Worm (Caenorhabditis elegans): ENCODE results near the gene K11G12.6.

DNA sequence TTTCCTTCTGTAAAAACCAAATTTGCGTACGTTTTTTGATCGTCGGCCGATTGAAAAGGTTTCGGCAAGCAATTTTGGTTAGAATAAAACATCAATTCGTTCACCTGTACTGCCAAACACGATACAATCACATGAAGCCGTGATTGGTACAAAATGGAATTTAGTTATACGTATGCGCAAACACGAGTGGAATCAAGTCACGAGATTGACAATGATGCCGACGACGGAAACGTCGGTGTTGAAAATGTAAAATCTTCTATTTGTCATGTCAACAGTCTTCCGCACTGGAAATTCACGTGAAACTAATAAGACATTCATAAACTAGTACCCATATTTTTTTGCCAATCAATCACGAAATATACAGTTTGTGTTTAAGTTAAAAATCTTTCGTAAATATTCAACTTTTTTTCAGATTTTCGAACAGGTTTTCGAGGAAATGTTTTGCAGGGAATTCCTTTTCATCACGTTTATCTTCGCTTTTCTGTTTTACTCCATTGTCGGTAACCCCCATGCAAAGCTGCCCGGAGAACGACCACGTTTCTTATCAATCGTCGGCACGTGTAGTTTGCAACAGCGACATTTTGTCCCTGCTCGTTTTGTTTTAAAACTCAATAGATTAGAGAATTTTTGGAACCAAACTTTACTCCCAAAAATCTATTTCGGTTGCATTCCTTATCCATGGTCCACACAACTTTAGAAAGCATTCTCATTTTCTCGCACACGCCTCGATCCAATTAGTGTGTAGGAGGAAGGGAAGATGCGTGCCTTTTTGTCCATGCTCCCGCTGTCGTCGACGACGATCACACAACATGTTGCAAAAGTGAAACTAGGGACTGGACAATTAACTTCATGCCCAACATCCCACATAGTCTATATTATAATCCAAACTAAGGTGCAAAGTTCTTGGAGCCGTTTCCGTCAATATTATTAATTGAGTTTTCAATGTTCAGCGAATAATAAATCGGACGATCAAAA is 9.9 kb upstream of the K11G12.6 start:
- no peak for TF ChIP-seq pha-4 (tag; optimal IDR thresholded peaks at IDR 0.05)
- TF ChIP-seq hsf-1 (GFP tag; IDR thresholded peaks at IDR 0.05), result no peak
- TF ChIP-seq hrde-1 (tag; optimal IDR thresholded peaks at IDR 0.05; ENCODE audit: borderline replicate concordance), result no peak
- TF ChIP-seq ama-1 (optimal IDR thresholded peaks at IDR 0.05), result no peak
- TF ChIP-seq ama-1 (GFP tag; optimal IDR thresholded peaks at IDR 0.05), result no peak
- TF ChIP-seq unc-62 (GFP tag; optimal IDR thresholded peaks at IDR 0.05), result no peak
- no peak for TF ChIP-seq madf-8 (GFP tag; conservative IDR thresholded peaks at IDR 0.05)
- TF ChIP-seq lin-40 (tag; optimal IDR thresholded peaks at IDR 0.05), result peak; percentile 22
- TF ChIP-seq mes-4 (tag; optimal IDR thresholded peaks at IDR 0.05), result no peak
- TF ChIP-seq Y79H2A.3 (GFP tag; conservative IDR thresholded peaks at IDR 0.05), result no peak
- no peak for TF ChIP-seq bed-1 (GFP tag; IDR thresholded peaks at IDR 0.05)
- TF ChIP-seq ceh-100 (GFP tag; IDR thresholded peaks at IDR 0.05), result no peak
- no peak for TF ChIP-seq C17E4.6 (GFP tag; IDR thresholded peaks at IDR 0.05)
